Fruit fly (Drosophila melanogaster): Measurements from ENCODE around the gene Pex2.
A peak's percentile ranks its signal among the peaks of the same experiment; 100 is the strongest.

Gene Pex2

DNA sequence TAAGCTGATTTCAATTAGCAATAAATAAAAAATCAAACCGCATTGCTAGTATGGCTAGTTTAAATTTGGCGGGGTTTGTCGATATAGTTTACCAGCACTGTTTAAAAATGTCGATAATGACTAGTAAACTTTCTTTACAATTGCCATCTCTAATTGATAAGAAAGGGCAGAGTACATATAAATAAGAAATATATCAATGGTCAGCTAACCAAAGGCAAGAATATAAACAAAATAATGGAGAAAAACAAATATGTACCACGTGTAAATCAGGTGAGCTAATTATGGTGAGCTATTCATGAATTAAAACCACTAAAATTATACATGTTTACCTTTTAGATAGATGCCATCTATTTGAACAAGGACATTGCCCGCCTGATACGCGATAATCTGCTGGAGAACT, at the start of gene Pex2:
Pex2 (plus strand) TSS at position 131 of the 400 bp plus-strand sequence.
- TF ChIP-seq fd96Ca (GFP tag; IDR thresholded peaks at IDR 0.05) (no peak), CG32121 (GFP tag; IDR thresholded peaks at IDR 0.05) (peak; percentile 18; the same call in 1 of the 2 replicates), CG13204 (GFP tag; optimal IDR thresholded peaks at IDR 0.05) (no peak), rn (GFP tag; IDR thresholded peaks at IDR 0.05) (no peak), gl (tag; optimal IDR thresholded peaks at IDR 0.05) (no peak), Pif1A (GFP tag; optimal IDR thresholded peaks at IDR 0.05) (peak; percentile 10), CG4496 (GFP tag; IDR thresholded peaks at IDR 0.05) (0 out of 3 replicates have a peak, but pooled peaks have one; percentile 13), CG8301 (tag; optimal IDR thresholded peaks at IDR 0.05) (peak; percentile 6), CG34367 (tag; optimal IDR thresholded peaks at IDR 0.05) (no peak), CG8159 (tag; optimal IDR thresholded peaks at IDR 0.05) (peak; percentile 16), CG14655 (GFP tag; optimal IDR thresholded peaks at IDR 0.05) (no peak)

DNA sequence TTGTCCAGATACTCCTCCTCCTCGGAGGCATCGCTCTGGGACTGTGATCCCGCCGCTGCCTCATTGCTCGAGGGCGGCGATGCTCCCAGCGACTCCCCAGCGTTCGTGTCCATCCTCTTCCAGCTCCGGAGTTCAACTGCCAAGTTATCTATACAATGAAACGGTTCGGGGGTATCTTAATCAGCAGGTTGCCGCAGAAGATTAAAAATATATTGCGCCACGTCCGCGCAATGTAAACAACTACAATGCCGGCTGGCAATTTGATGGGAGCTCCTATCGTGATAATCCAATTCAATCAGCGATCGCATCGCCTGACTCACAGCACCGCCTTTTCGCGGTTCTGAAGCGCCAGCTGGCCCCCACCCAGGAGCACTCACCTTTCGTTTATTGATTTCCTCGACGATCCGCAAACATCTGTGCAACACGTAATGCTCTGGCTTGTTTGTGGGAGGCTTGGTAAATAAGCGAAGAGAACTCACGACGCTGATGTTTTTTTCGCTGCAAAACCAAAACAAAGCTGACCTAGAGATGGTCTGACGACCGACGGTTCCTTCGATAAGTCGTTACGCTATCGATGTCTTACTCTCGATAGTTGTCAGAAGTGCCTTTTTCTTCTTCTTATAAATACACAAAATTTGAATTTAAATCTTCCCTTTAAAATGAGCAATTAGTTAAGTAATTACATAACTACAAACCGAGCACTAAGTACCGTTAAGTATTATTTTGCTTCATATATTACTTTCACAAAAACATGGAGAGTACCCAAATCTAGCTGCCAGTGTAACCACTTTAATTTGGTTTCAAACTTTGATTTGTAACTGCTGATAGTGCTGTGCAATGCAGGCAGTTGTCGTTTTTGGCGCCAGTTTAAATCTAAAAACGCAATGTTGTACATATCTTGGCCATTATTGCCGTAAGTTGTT, 49.3 kb upstream of the Pex2 start, which contains the start of gene cert:
cert (minus strand) TSS at position 535 of the 923 bp plus-strand sequence.
- peak; percentile 4 for TF ChIP-seq CG15710 (tag; optimal IDR thresholded peaks at IDR 0.05)
- TF ChIP-seq CG34367 (tag; optimal IDR thresholded peaks at IDR 0.05) = peak; percentile 9
- peak; percentile 12 for TF ChIP-seq Pif1A (GFP tag; optimal IDR thresholded peaks at IDR 0.05)
- TF ChIP-seq CG9948 (tag; optimal IDR thresholded peaks at IDR 0.05) = no peak
- peak; percentile 35 for TF ChIP-seq Snoo (tag; optimal IDR thresholded peaks at IDR 0.05)
- TF ChIP-seq CG17806 (tag; optimal IDR thresholded peaks at IDR 0.05) = no peak
- TF ChIP-seq CG8159 (tag; optimal IDR thresholded peaks at IDR 0.05) = no peak
- TF ChIP-seq CG13204 (GFP tag; optimal IDR thresholded peaks at IDR 0.05) = no peak
- TF ChIP-seq CG14655 (GFP tag; optimal IDR thresholded peaks at IDR 0.05) = no peak
- no peak for TF ChIP-seq CG32121 (GFP tag; IDR thresholded peaks at IDR 0.05)
- TF ChIP-seq CG4496 (GFP tag; IDR thresholded peaks at IDR 0.05) = 0 out of 3 replicates have a peak, but pooled peaks have one; percentile 9
- no peak for TF ChIP-seq fd96Ca (GFP tag; IDR thresholded peaks at IDR 0.05)
- TF ChIP-seq CG10348 (GFP tag; IDR thresholded peaks at IDR 0.05) = no peak
- peak; percentile 69 for TF ChIP-seq EcR (GFP tag; optimal IDR thresholded peaks at IDR 0.05)
- TF ChIP-seq gl (tag; optimal IDR thresholded peaks at IDR 0.05) = no peak
- no peak for TF ChIP-seq rn (GFP tag; IDR thresholded peaks at IDR 0.05)
- TF ChIP-seq Ets98B (GFP tag; IDR thresholded peaks at IDR 0.05) = no peak
- no peak for TF ChIP-seq CG12605 (GFP tag; IDR thresholded peaks at IDR 0.05)
- TF ChIP-seq CG8301 (tag; optimal IDR thresholded peaks at IDR 0.05) = no peak
- TF ChIP-seq Pif1B (GFP tag; optimal IDR thresholded peaks at IDR 0.05) = peak; percentile 13
- TF ChIP-seq D1 (tag; optimal IDR thresholded peaks at IDR 0.05) = peak; percentile 12

DNA sequence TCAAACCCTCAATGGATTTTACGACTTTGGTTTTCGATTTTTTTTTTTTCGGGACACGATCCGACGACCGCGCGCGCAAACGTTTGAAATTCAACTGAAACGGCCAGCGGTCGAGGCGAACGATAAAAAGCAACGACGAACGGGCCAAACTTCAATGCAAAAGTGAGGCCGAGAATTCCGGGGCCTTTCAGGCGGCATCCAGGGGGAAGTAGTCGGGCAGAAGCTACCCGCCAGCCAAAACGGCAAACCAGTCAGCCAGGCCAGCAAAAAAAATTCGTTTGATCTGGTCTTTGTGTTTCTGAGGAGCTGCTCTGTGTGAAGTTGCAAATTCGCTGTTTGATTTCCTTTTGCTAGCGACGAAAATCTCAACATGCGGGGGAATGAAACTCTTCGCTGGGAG, 43.6 kb upstream of the Pex2 start, which contains the start of gene CG7201:
CG7201 (minus strand) TSS at position 101 of the 400 bp plus-strand sequence.
- no peak for TF ChIP-seq Pif1A (GFP tag; optimal IDR thresholded peaks at IDR 0.05)
- TF ChIP-seq CG4496 (GFP tag; IDR thresholded peaks at IDR 0.05) = 0 out of 3 replicates have a peak, but pooled peaks have one; percentile 16
- TF ChIP-seq CG12605 (GFP tag; IDR thresholded peaks at IDR 0.05) = no peak
- no peak for TF ChIP-seq CG10348 (GFP tag; IDR thresholded peaks at IDR 0.05)
- TF ChIP-seq rn (GFP tag; IDR thresholded peaks at IDR 0.05) = peak; percentile 4; the same call in 1 of the 2 replicates

DNA sequence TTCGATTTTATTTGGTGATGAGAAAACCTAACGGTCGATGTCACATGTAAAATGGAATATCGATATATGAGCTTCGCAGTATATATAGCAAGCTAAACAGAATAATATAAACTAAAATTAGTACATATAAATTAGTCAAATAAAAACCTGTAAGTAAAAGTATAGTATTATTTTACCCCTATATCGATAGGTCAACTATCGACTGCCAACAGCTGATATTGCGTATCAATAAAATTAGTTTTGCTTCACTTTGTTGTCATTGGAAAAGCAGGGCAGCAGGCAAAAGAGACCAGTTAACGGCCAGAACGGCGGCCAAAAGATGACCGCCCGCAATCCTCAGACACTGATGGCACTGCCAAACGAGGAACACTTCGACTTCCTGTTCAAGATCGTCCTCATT, 41.9 kb upstream of the Pex2 start, which contains the start of gene Rab19:
Rab19 (plus strand) TSS at position 78 of the 400 bp plus-strand sequence.
- TF ChIP-seq CG14655 (GFP tag; optimal IDR thresholded peaks at IDR 0.05) (no peak), CG13204 (GFP tag; optimal IDR thresholded peaks at IDR 0.05) (no peak), EcR (GFP tag; optimal IDR thresholded peaks at IDR 0.05) (peak; percentile 46)

DNA sequence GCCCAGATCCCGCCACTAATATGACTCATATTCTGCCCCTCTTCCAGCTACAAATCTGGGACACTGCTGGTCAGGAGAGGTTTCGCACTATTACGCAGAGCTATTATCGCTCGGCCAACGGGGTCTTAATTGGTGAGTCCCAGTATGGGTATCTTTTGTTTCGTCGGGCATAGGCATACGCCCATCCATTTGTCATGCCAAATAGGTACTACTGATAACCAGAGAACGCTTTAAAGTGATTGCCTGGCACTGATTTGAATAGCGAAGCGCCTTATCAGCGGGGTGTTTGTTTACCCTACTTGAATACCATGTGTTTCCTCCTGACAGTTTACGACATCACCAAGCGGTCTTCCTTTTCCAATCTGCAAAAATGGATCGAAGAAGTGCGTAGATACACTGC, 41.4 kb upstream of the Pex2 start:
- TF ChIP-seq CG14655 (GFP tag; optimal IDR thresholded peaks at IDR 0.05) (no peak), CG13204 (GFP tag; optimal IDR thresholded peaks at IDR 0.05) (no peak), rn (GFP tag; IDR thresholded peaks at IDR 0.05) (no peak), CG17806 (tag; optimal IDR thresholded peaks at IDR 0.05) (no peak), Ets98B (GFP tag; IDR thresholded peaks at IDR 0.05) (no peak), Pif1A (GFP tag; optimal IDR thresholded peaks at IDR 0.05) (no peak), Pif1B (GFP tag; optimal IDR thresholded peaks at IDR 0.05) (no peak)

DNA sequence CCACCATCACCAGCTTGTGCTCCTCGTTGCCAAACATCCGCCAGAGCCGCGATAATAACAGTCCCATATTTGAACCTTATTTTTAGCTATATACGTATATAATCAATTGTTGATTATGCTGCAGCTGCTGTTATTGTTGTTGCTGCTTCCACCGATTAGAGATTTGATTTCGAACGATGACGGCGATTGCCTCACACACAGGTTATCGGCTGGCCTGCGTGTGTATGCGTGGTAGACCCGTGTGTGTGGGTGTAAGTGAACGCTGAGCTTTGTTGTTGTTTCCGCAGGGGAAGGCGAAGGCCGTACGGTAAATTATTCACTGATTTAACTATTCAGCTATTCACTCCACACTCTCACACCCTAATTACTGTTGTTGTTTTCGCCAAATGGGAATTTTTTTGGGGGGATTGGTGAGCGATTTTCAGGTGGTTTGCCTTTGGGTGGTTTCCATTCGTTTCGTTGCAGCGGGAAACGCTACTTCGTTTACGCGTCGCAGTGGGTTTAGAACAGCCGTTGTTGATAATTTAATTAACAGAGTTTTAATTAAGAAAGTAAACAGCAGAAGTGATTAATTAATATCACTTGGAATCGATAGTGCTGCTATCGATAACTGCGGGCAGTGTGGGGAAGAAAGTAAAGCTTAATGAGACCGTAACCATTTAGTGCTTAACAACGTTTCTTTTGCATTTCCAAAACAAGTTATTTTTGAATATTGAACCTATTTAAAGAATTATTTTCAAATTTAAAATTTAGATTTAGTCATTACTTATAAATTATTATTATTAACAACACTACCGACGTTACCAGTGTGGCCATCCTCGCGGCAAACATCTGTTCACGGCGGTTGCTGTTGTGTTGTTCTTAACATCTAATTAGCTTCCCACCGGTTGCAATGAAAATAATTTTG, 39.4 kb upstream of the Pex2 start, which contains the start of the genes Arl5 and CG13671:
Arl5 (minus strand) TSS at position 616 of the 907 bp plus-strand sequence.
CG13671 (plus strand) TSS at position 841 of the 907 bp plus-strand sequence.
- TF ChIP-seq CG9948 (tag; optimal IDR thresholded peaks at IDR 0.05) (peak; percentile 41), CG32121 (GFP tag; IDR thresholded peaks at IDR 0.05) (peak; percentile 58; the same call in 1 of the 2 replicates), CG15710 (tag; optimal IDR thresholded peaks at IDR 0.05) (peak; percentile 39), Pif1A (GFP tag; optimal IDR thresholded peaks at IDR 0.05) (no peak), Pif1B (GFP tag; optimal IDR thresholded peaks at IDR 0.05) (no peak), D1 (tag; optimal IDR thresholded peaks at IDR 0.05) (no peak), rn (GFP tag; IDR thresholded peaks at IDR 0.05) (0 out of 2 replicates have a peak, but pooled peaks have one; percentile 7), CG12605 (GFP tag; IDR thresholded peaks at IDR 0.05) (peak; percentile 54), CG17806 (tag; optimal IDR thresholded peaks at IDR 0.05) (peak; percentile 68), gl (tag; optimal IDR thresholded peaks at IDR 0.05) (no peak), CG13204 (GFP tag; optimal IDR thresholded peaks at IDR 0.05) (no peak), Ets98B (GFP tag; IDR thresholded peaks at IDR 0.05) (peak; percentile 59), CG14655 (GFP tag; optimal IDR thresholded peaks at IDR 0.05) (no peak), CG4496 (GFP tag; IDR thresholded peaks at IDR 0.05) (peak; percentile 72; the same call in 1 of the 3 replicates), Snoo (tag; optimal IDR thresholded peaks at IDR 0.05) (peak; percentile 53), fd96Ca (GFP tag; IDR thresholded peaks at IDR 0.05) (peak; percentile 80), CG8301 (tag; optimal IDR thresholded peaks at IDR 0.05) (peak; percentile 37), CG10348 (GFP tag; IDR thresholded peaks at IDR 0.05) (no peak), EcR (GFP tag; optimal IDR thresholded peaks at IDR 0.05) (peak; percentile 5), CG34367 (tag; optimal IDR thresholded peaks at IDR 0.05) (no peak), CG8159 (tag; optimal IDR thresholded peaks at IDR 0.05) (peak; percentile 54)
